Worm (Caenorhabditis elegans) whole organism, midembryonic: ENCODE results near the gene T10D4.19.

Experiments used
- T22C8.4 ChIP-seq: fragments of 200-800 bp; sonication (Bioruptor generic); IDR thresholded peaks from 2 replicates; pipeline ENCODE4 v1.3.6; 2022; ENCODE audit warnings: missing genetic modification characterization, missing compliant biosample characterization
- cog-1 ChIP-seq: sonication (generic microtip); optimal IDR thresholded peaks from 2 replicates; lab custom pipeline; 2016; ENCODE audit warnings: missing genetic modification characterization, missing compliant biosample characterization
- flt-1 ChIP-seq: fragments of 200-800 bp; sonication (Bioruptor generic); IDR thresholded peaks from 2 replicates; pipeline ENCODE4 v1.3.6; 2022; ENCODE audit warnings: missing genetic modification characterization, missing compliant biosample characterization
- klf-2 ChIP-seq: fragments of 200-800 bp; sonication (Bioruptor generic); conservative IDR thresholded peaks from 2 replicates; pipeline ENCODE4 v1.3.6; 2022; ENCODE audit warnings: missing genetic modification reagents, missing genetic modification characterization, missing compliant biosample characterization
- med-1 ChIP-seq: sonication (generic microtip); optimal IDR thresholded peaks from 2 replicates; lab custom pipeline; 2017; ENCODE audit warnings: missing genetic modification characterization, mild to moderate bottlenecking, missing compliant biosample characterization, antibody characterized with exemption, missing genetic modification reagents; ENCODE audit not compliant: insufficient read depth
- ref-1 ChIP-seq: fragments of 200-800 bp; sonication (Bioruptor generic); conservative IDR thresholded peaks from 2 replicates; pipeline ENCODE4 v1.3.6; 2022; ENCODE audit warnings: missing genetic modification reagents, missing genetic modification characterization, missing compliant biosample characterization
- tab-1 ChIP-seq: fragments of 200-800 bp; sonication (Bioruptor generic); IDR thresholded peaks from 2 replicates; pipeline ENCODE4 v1.3.6; 2022; ENCODE audit warnings: missing genetic modification characterization, missing compliant biosample characterization
- ztf-23 ChIP-seq: fragments of 200-800 bp; sonication (Bioruptor generic); IDR thresholded peaks from 2 replicates; pipeline ENCODE4 v1.3.6; 2022; ENCODE audit warnings: missing genetic modification reagents, missing genetic modification characterization, missing compliant biosample characterization
- ztf-29 ChIP-seq: fragments of 200-800 bp; sonication (Bioruptor generic); IDR thresholded peaks from 2 replicates; pipeline ENCODE4 v1.3.6; 2022; ENCODE audit warnings: missing genetic modification reagents, missing genetic modification characterization, missing compliant biosample characterization

ce11 chrII:3112313-3112712 lies 39.4 kb upstream of the T10D4.19 start, which contains the start of gene Y25C1A.2:
- TF ChIP-seq flt-1 (GFP tag; lab: Robert Waterston, UW) (no peak), ztf-29 (GFP tag; lab: Robert Waterston, UW) (no peak), med-1 (GFP tag; lab: Kevin White, UChicago) (no peak), T22C8.4 (no peak), ref-1 (no peak), ztf-23 (no peak), klf-2 (GFP tag; lab: Robert Waterston, UW) (no peak), tab-1 (GFP tag; lab: Robert Waterston, UW) (no peak), cog-1 (no peak)
